Worm (Caenorhabditis elegans): Measurements from ENCODE around the gene C05D12.4.
A peak's percentile ranks its signal among the peaks of the same experiment; 100 is the strongest.

Gene C05D12.4

DNA sequence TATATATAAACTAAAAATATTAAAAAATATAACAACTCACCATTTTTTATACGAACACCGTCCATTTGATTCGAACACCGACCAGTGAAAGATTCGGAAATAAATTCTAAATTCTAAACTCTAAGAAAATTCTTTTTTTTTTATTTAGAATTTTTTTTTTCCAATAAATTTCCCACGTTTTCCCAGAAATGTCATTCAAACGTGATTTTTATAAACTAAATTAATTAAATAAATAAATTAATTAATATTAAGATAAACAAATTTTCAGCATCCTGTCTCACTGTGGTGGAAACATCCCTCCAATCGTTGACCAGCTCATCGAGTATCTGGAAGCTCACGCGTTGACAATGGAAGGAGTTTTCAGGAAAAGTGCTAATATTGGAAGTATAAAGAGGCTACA, 35.9 kb downstream of the C05D12.4 start, which contains the start of gene klp-17:
Gene klp-17 (minus strand): TSS at position 101 of the 400 bp plus-strand sequence.
- TF ChIP-seq nhr-42 (GFP tag; IDR thresholded peaks at IDR 0.05) (no peak), vab-7 (GFP tag; IDR thresholded peaks at IDR 0.05) (no peak), pha-4 (GFP tag; IDR thresholded peaks at IDR 0.05) (no peak), pha-4 (tag; optimal IDR thresholded peaks at IDR 0.05) (no peak), aha-1 (tag) (no peak), F37D6.2 (tag; optimal IDR thresholded peaks at IDR 0.05) (no peak), hlh-11 (tag; optimal IDR thresholded peaks at IDR 0.05) (no peak), madf-5 (GFP tag; IDR thresholded peaks at IDR 0.05) (no peak), Y48G9A.11 (GFP tag; IDR thresholded peaks at IDR 0.05) (no peak), F44E2.7 (GFP tag; IDR thresholded peaks at IDR 0.05) (no peak), arid-1 (GFP tag; conservative IDR thresholded peaks at IDR 0.05) (no peak), snpc-1.2 (GFP tag; IDR thresholded peaks at IDR 0.05) (no peak), R02D3.7 (tag; optimal IDR thresholded peaks at IDR 0.05) (no peak), ztf-11 (tag; optimal IDR thresholded peaks at IDR 0.05) (no peak), T26A8.4 (GFP tag; IDR thresholded peaks at IDR 0.05) (no peak), mdt-29 (GFP tag; IDR thresholded peaks at IDR 0.05) (no peak), lin-29 (GFP tag; IDR thresholded peaks at IDR 0.05) (no peak), lim-7 (GFP tag; IDR thresholded peaks at IDR 0.05) (no peak), nhr-10 (tag; optimal IDR thresholded peaks at IDR 0.05) (no peak), unc-62 (GFP tag; optimal IDR thresholded peaks at IDR 0.05 in 1 of 2) (no peak), unc-62 (tag; optimal IDR thresholded peaks at IDR 0.05) (no peak)

DNA sequence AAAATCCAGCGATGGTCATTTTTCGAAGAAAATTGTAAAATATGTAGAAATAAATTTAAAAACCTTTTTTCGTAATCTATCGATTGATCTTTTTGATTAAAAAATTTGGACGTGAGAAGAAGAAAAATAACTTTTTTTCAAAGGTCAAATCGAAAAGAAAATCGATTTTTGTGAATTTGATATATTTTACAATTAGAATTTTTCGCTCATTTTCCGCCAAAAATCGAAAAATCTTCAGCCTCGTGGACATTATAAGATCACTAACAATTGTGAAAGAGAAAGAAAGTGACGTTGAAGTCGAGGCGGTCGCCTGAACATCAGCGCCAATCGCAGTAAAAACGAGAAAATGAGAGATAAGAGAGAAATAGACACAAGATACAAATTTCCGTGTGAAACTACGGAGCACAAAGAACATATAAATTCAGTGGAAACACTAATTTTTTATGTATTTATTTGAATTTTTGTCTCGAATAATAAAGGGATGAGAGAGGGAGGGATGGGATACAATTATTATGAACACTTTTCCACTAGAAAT, 38.0 kb downstream of the C05D12.4 start, which contains the start of gene cisd-1:
Gene cisd-1 (minus strand): TSS at position 51 of the 535 bp plus-strand sequence.
- TF ChIP-seq D1046.2 (GFP tag; IDR thresholded peaks at IDR 0.05) (no peak), T26A8.4 (GFP tag; IDR thresholded peaks at IDR 0.05) (no peak), nhr-48 (tag; optimal IDR thresholded peaks at IDR 0.05) (no peak), cey-2 (tag; optimal IDR thresholded peaks at IDR 0.05; ENCODE audit: borderline replicate concordance, insufficient read depth) (no peak), R02D3.7 (tag; optimal IDR thresholded peaks at IDR 0.05) (no peak), hif-1 (tag; optimal IDR thresholded peaks at IDR 0.05) (peak in 1 of 2 experiments; percentile 49), zag-1 (tag; optimal IDR thresholded peaks at IDR 0.05) (no peak), ceh-62 (tag; optimal IDR thresholded peaks at IDR 0.05) (no peak), nhr-237 (tag; optimal IDR thresholded peaks at IDR 0.05) (no peak), egl-43 (GFP tag; IDR thresholded peaks at IDR 0.05) (no peak), daf-19 (GFP tag; conservative IDR thresholded peaks at IDR 0.05) (no peak), arid-1 (GFP tag; conservative IDR thresholded peaks at IDR 0.05) (no peak), mxl-2 (GFP tag; conservative IDR thresholded peaks at IDR 0.05) (no peak), skn-1 (tag; optimal IDR thresholded peaks at IDR 0.05) (no peak), unc-130 (GFP tag; optimal IDR thresholded peaks at IDR 0.05) (no peak), daf-16 (GFP tag; optimal IDR thresholded peaks at IDR 0.05) (no peak), daf-16 (tag; optimal IDR thresholded peaks at IDR 0.05) (peak; percentile 28), daf-12 (tag; optimal IDR thresholded peaks at IDR 0.05) (no peak), ztf-11 (tag; optimal IDR thresholded peaks at IDR 0.05) (no peak), lin-29 (GFP tag; IDR thresholded peaks at IDR 0.05) (no peak), ctbp-1 (GFP tag; IDR thresholded peaks at IDR 0.05) (no peak), nhr-11 (tag; optimal IDR thresholded peaks at IDR 0.05) (no peak), ZK337.2 (GFP tag; IDR thresholded peaks at IDR 0.05) (no peak), ZK546.5 (tag; optimal IDR thresholded peaks at IDR 0.05) (no peak), attf-4 (tag; optimal IDR thresholded peaks at IDR 0.05) (no peak), T20F7.1 (GFP tag; optimal IDR thresholded peaks at IDR 0.05) (peak; percentile 26), aha-1 (tag) (no peak), unc-62 (GFP tag; optimal IDR thresholded peaks at IDR 0.05 in 1 of 2) (no peak), unc-62 (tag; optimal IDR thresholded peaks at IDR 0.05) (no peak), vab-7 (GFP tag; IDR thresholded peaks at IDR 0.05) (no peak), ceh-32 (tag; optimal IDR thresholded peaks at IDR 0.05; ENCODE audit: poor library complexity) (no peak), nhr-102 (tag; optimal IDR thresholded peaks at IDR 0.05) (no peak), pqm-1 (tag; optimal IDR thresholded peaks at IDR 0.05) (peak; percentile 45), nhr-25 (tag; optimal IDR thresholded peaks at IDR 0.05; ENCODE audit: borderline replicate concordance, insufficient read depth) (no peak), Y75B8A.6 (GFP tag; IDR thresholded peaks at IDR 0.05) (no peak), madf-5 (GFP tag; IDR thresholded peaks at IDR 0.05) (no peak), tra-1 (GFP tag; IDR thresholded peaks at IDR 0.05) (no peak), lin-38 (GFP tag; IDR thresholded peaks at IDR 0.05) (no peak)

Data from whole organism, L4 larva.